Worm (Caenorhabditis elegans) whole organism, late embryonic: ENCODE results near the gene pccb-1.

ENCODE experiments used
- C08G9.2 ChIP-seq: sonication (generic microtip); optimal IDR thresholded peaks from 2 replicates; lab custom pipeline; 2016; ENCODE audit warnings: mild to moderate bottlenecking, missing genetic modification characterization, moderate library complexity, missing compliant biosample characterization
- F13H6.1 ChIP-seq: sonication (generic microtip); optimal IDR thresholded peaks from 2 replicates; lab custom pipeline; 2016; ENCODE audit warnings: missing genetic modification characterization, missing compliant biosample characterization
- ama-1 ChIP-seq: fragments of 150-350 bp; optimal IDR thresholded peaks from 2 replicates; lab custom pipeline; 2014
- ceh-48 ChIP-seq: sonication (generic microtip); optimal IDR thresholded peaks from 2 replicates; lab custom pipeline; 2016; ENCODE audit warnings: missing genetic modification characterization, inconsistent platforms, missing compliant biosample characterization
- madf-2 ChIP-seq: sonication (generic microtip); optimal IDR thresholded peaks from 2 replicates; lab custom pipeline; 2017; ENCODE audit warnings: missing genetic modification characterization, missing compliant biosample characterization
- nhr-11 ChIP-seq: fragments of 150-350 bp; optimal IDR thresholded peaks from 2 replicates; lab custom pipeline; 2014; ENCODE audit warnings: missing biosample characterization, missing genetic modification characterization
- odd-2 ChIP-seq: sonication (generic microtip); optimal IDR thresholded peaks from 2 replicates; lab custom pipeline; 2017; ENCODE audit warnings: antibody characterized with exemption, mild to moderate bottlenecking, missing genetic modification characterization, missing compliant biosample characterization
- pat-9 ChIP-seq: fragments of 200-800 bp; sonication (Bioruptor generic); optimal IDR thresholded peaks from 2 replicates; lab custom pipeline; 2018; ENCODE audit warnings: mild to moderate bottlenecking, missing genetic modification characterization, moderate library complexity, missing compliant biosample characterization

ce11 chrX:3056098-3056497 is 33.3 kb upstream of the pccb-1 start:
- TF ChIP-seq pat-9 = no peak
- TF ChIP-seq odd-2 (tag; lab: Kevin White, UChicago) = no peak
- no peak for TF ChIP-seq ama-1 (lab: Kevin White, UChicago)
- no peak for TF ChIP-seq F13H6.1
- TF ChIP-seq C08G9.2 (tag; lab: Kevin White, UChicago) = no peak
- TF ChIP-seq nhr-11 (tag; lab: Kevin White, UChicago) = no peak
- no peak for TF ChIP-seq madf-2 (tag; lab: Kevin White, UChicago)
- TF ChIP-seq ceh-48 (tag; lab: Kevin White, UChicago) = no peak
